Fruit fly (Drosophila melanogaster) whole organism, embryonic: ENCODE data around the gene DAAM.
A peak's percentile ranks its signal among the peaks of the same experiment; 100 is the strongest.

Experiments
- Awh ChIP-seq: fragments of 200-800 bp; sonication (Bioruptor generic); IDR thresholded peaks from 2 replicates; pipeline ENCODE4, ENCODE4 v1.3.6; 2022; ENCODE audit warnings: missing biosample characterization, missing genetic modification characterization
- B-H1 ChIP-seq: fragments of 200-800 bp; sonication (Bioruptor generic); IDR thresholded peaks from 3 replicates; pipeline ENCODE4 v1.3.6; 2022; ENCODE audit warnings: missing biosample characterization, missing genetic modification characterization
- CG10654 ChIP-seq: fragments of 200-800 bp; sonication (Bioruptor generic); optimal IDR thresholded peaks from 2 replicates; lab custom pipeline; 2016; ENCODE audit warnings: missing biosample characterization, missing genetic modification characterization
- CG12071 ChIP-seq: fragments of 200-800 bp; sonication (Bioruptor generic); optimal IDR thresholded peaks from 3 replicates; lab custom pipeline; 2018; ENCODE audit warnings: missing biosample characterization, mild to moderate bottlenecking, missing genetic modification characterization
- CG12155 ChIP-seq: fragments of 200-800 bp; sonication (Bioruptor generic); optimal IDR thresholded peaks from 3 replicates; lab custom pipeline; 2016; ENCODE audit warnings: missing biosample characterization, missing genetic modification characterization
- CG12659 ChIP-seq: fragments of 200-800 bp; sonication (Bioruptor generic); optimal IDR thresholded peaks from 3 replicates; lab custom pipeline; 2017; ENCODE audit warnings: mild to moderate bottlenecking, missing biosample characterization, missing genetic modification reagents, missing genetic modification characterization
- CG15073 ChIP-seq: fragments of 200-800 bp; sonication (Bioruptor generic); optimal IDR thresholded peaks from 2 replicates; lab custom pipeline; 2016; ENCODE audit warnings: missing biosample characterization, missing genetic modification characterization
- CG17912 ChIP-seq: fragments of 200-800 bp; sonication (Bioruptor generic); optimal IDR thresholded peaks from 2 replicates; lab custom pipeline; 2018; ENCODE audit warnings: missing biosample characterization, mild to moderate bottlenecking, missing genetic modification characterization
- CG2678 ChIP-seq: fragments of 200-800 bp; sonication (Bioruptor generic); optimal IDR thresholded peaks from 3 replicates; lab custom pipeline; 2019; ENCODE audit warnings: missing biosample characterization, mild to moderate bottlenecking, missing genetic modification characterization, moderate library complexity
- CG30403 ChIP-seq: fragments of 200-800 bp; sonication (Bioruptor generic); optimal IDR thresholded peaks from 3 replicates; lab custom pipeline; 2016; ENCODE audit warnings: missing biosample characterization, missing genetic modification characterization
- CG30431 ChIP-seq: fragments of 200-800 bp; sonication (Bioruptor generic); optimal IDR thresholded peaks from 2 replicates; lab custom pipeline; 2017; ENCODE audit warnings: missing biosample characterization, missing genetic modification characterization
- CG3726 ChIP-seq: fragments of 200-800 bp; sonication (Bioruptor generic); IDR thresholded peaks from 3 replicates; pipeline ENCODE4, ENCODE4 v1.3.6; 2022; ENCODE audit warnings: missing biosample characterization, missing genetic modification characterization
- CG3847 ChIP-seq: fragments of 200-800 bp; sonication (Bioruptor generic); IDR thresholded peaks from 2 replicates; pipeline ENCODE4 v1.3.6; 2022; ENCODE audit warnings: missing biosample characterization, missing genetic modification characterization
- CG6654 ChIP-seq: fragments of 200-800 bp; sonication (Bioruptor generic); optimal IDR thresholded peaks from 2 replicates; lab custom pipeline; 2017; ENCODE audit warnings: missing biosample characterization, mild to moderate bottlenecking, missing genetic modification characterization
- CG7271 ChIP-seq: fragments of 200-800 bp; sonication (Bioruptor generic); optimal IDR thresholded peaks from 2 replicates; lab custom pipeline; 2018; ENCODE audit warnings: missing biosample characterization, mild to moderate bottlenecking, missing genetic modification characterization, moderate library complexity
- CG7372 ChIP-seq: fragments of 200-800 bp; sonication (Bioruptor generic); IDR thresholded peaks from 2 replicates; pipeline ENCODE4 v1.3.6; 2022; ENCODE audit warnings: missing biosample characterization, missing genetic modification characterization
- CG7839 ChIP-seq: fragments of 200-800 bp; sonication (Bioruptor generic); optimal IDR thresholded peaks from 3 replicates; lab custom pipeline; 2018; ENCODE audit warnings: missing biosample characterization, mild to moderate bottlenecking, missing genetic modification characterization, moderate library complexity
- Camta ChIP-seq: fragments of 200-800 bp; sonication (Bioruptor generic); optimal IDR thresholded peaks from 2 replicates; lab custom pipeline; 2016; ENCODE audit warnings: missing biosample characterization, missing genetic modification characterization
- CrebB ChIP-seq: fragments of 200-800 bp; sonication (Bioruptor generic); optimal IDR thresholded peaks from 3 replicates; lab custom pipeline; 2018; ENCODE audit warnings: missing biosample characterization, mild to moderate bottlenecking, missing genetic modification characterization
- D ChIP-seq, 2 experiments: fragments of 200-800 bp in 1 of 2; fragments of >200 bp in 1 of 2; sonication (Bioruptor generic) in 1 of 2; optimal IDR thresholded peaks; 2 replicates in 1 of 2; 3 replicates in 1 of 2; lab custom pipeline; 2017; ENCODE audit warnings: mild to moderate bottlenecking in 1 of 2, missing biosample characterization in 1 of 2, missing genetic modification characterization in 1 of 2, missing genetic modification reagents in 1 of 2
- Dll ChIP-seq: fragments of 200-800 bp; sonication (Bioruptor generic); IDR thresholded peaks from 4 replicates; pipeline ENCODE4 v1.3.6; 2022; ENCODE audit warnings: missing biosample characterization, missing genetic modification characterization; ENCODE audit not compliant: partially characterized antibody
- Lhr ChIP-seq: fragments of 200-800 bp; sonication (Bioruptor generic); optimal IDR thresholded peaks from 3 replicates; lab custom pipeline; 2017; ENCODE audit warnings: mild to moderate bottlenecking, missing biosample characterization, missing genetic modification reagents, missing genetic modification characterization
- Neu2 ChIP-seq: fragments of 200-800 bp; sonication (Bioruptor generic); optimal IDR thresholded peaks from 3 replicates; lab custom pipeline; 2016; ENCODE audit warnings: missing biosample characterization, missing genetic modification characterization, borderline replicate concordance
- Spps ChIP-seq: fragments of 200-800 bp; sonication (Bioruptor generic); optimal IDR thresholded peaks from 2 replicates; lab custom pipeline; 2018; ENCODE audit warnings: missing biosample characterization, mild to moderate bottlenecking, missing genetic modification characterization
- Stat92E ChIP-seq, 3 experiments: fragments of >200 bp in 2 of 3; fragments of 200-800 bp in 1 of 3; sonication (Bioruptor generic) in 1 of 3; optimal IDR thresholded peaks; 2 replicates each; lab custom pipeline; 2017 to 2019; ENCODE audit warnings: missing biosample characterization in 3 of 3, missing genetic modification characterization in 3 of 3, mild to moderate bottlenecking in 1 of 3, moderate library complexity in 1 of 3
- amos ChIP-seq: fragments of 200-800 bp; sonication (Bioruptor generic); IDR thresholded peaks from 2 replicates; pipeline ENCODE4 v1.3.6; 2022; ENCODE audit warnings: missing biosample characterization, missing genetic modification characterization; ENCODE audit not compliant: partially characterized antibody
- ara ChIP-seq: fragments of 200-800 bp; sonication (Bioruptor generic); IDR thresholded peaks from 2 replicates; pipeline ENCODE4 v1.3.6; 2022; ENCODE audit warnings: missing biosample characterization, missing genetic modification characterization
- bowl ChIP-seq: fragments of 200-800 bp; sonication (Bioruptor generic); IDR thresholded peaks from 2 replicates; pipeline ENCODE4 v1.3.6; 2022; ENCODE audit warnings: missing biosample characterization, missing genetic modification characterization
- btn ChIP-seq: fragments of 200-800 bp; sonication (Bioruptor generic); optimal IDR thresholded peaks from 2 replicates; lab custom pipeline; 2016; ENCODE audit warnings: missing biosample characterization, missing genetic modification characterization
- cad ChIP-seq: fragments of >200 bp; optimal IDR thresholded peaks from 2 replicates; lab custom pipeline; 2017; ENCODE audit warnings: missing biosample characterization, missing genetic modification characterization
- chif ChIP-seq, 2 experiments: fragments of 200-800 bp; sonication (Bioruptor generic); optimal IDR thresholded peaks; 3 replicates each; lab custom pipeline; 2016; ENCODE audit warnings: missing biosample characterization in 2 of 2, missing genetic modification characterization in 2 of 2
- chm ChIP-seq: fragments of 200-800 bp; sonication (Bioruptor generic); IDR thresholded peaks from 2 replicates; pipeline ENCODE4 v1.3.6; 2022; ENCODE audit warnings: missing biosample characterization, missing genetic modification characterization
- dmrt11E ChIP-seq: fragments of 200-800 bp; sonication (Bioruptor generic); optimal IDR thresholded peaks from 3 replicates; lab custom pipeline; 2018; ENCODE audit warnings: missing biosample characterization, mild to moderate bottlenecking, missing genetic modification characterization, moderate library complexity
- fru ChIP-seq: fragments of >200 bp; optimal IDR thresholded peaks from 2 replicates; lab custom pipeline; 2017
- fu2 ChIP-seq: fragments of 200-800 bp; sonication (Bioruptor generic); optimal IDR thresholded peaks from 2 replicates; lab custom pipeline; 2016; ENCODE audit warnings: missing biosample characterization, missing genetic modification characterization
- klu ChIP-seq: fragments of 200-800 bp; sonication (Bioruptor generic); IDR thresholded peaks from 2 replicates; pipeline ENCODE4 v1.3.6; 2022; ENCODE audit warnings: missing biosample characterization, missing genetic modification characterization
- lbe ChIP-seq: fragments of 200-800 bp; sonication (Bioruptor generic); optimal IDR thresholded peaks from 2 replicates; lab custom pipeline; 2016; ENCODE audit warnings: missing biosample characterization, mild to moderate bottlenecking, missing genetic modification characterization
- lilli ChIP-seq: fragments of 200-800 bp; sonication (Bioruptor generic); optimal IDR thresholded peaks from 3 replicates; lab custom pipeline; 2016; ENCODE audit warnings: missing biosample characterization, missing genetic modification characterization
- nmo ChIP-seq: fragments of 200-800 bp; sonication (Bioruptor generic); optimal IDR thresholded peaks from 2 replicates; lab custom pipeline; 2018; ENCODE audit warnings: missing biosample characterization, mild to moderate bottlenecking, missing genetic modification characterization, moderate library complexity
- pan ChIP-seq, 4 experiments: fragments of >200 bp in 3 of 4; fragments of 200-800 bp in 1 of 4; sonication (Bioruptor generic) in 1 of 4; optimal IDR thresholded peaks in 3 of 4; IDR thresholded peaks in 1 of 4; 2 replicates each; pipeline versions ENCODE4 v1.3.6 to Lab custom; 2017 to 2022; ENCODE audit warnings: missing biosample characterization in 2 of 4, missing genetic modification characterization in 2 of 4, mixed read lengths in 1 of 4
- prd ChIP-seq, 3 experiments: fragments of >200 bp in 2 of 3; fragments of 200-800 bp in 1 of 3; sonication (Bioruptor generic) in 1 of 3; optimal IDR thresholded peaks in 2 of 3; IDR thresholded peaks in 1 of 3; 2 replicates in 2 of 3; 3 replicates in 1 of 3; pipeline versions ENCODE4 v1.3.6 to Lab custom; 2017 to 2022; ENCODE audit warnings: missing biosample characterization in 1 of 3, missing genetic modification characterization in 1 of 3
- repo ChIP-seq: fragments of 200-800 bp; sonication (Bioruptor generic); optimal IDR thresholded peaks from 2 replicates; lab custom pipeline; 2016; ENCODE audit warnings: missing biosample characterization, missing genetic modification characterization
- sens-2 ChIP-seq: fragments of 200-800 bp; sonication (Bioruptor generic); IDR thresholded peaks from 2 replicates; pipeline ENCODE4 v1.3.6; 2022; ENCODE audit warnings: missing biosample characterization, missing genetic modification characterization
- sisA ChIP-seq: fragments of 200-800 bp; sonication (Bioruptor generic); IDR thresholded peaks from 2 replicates; pipeline ENCODE4 v1.3.6; 2022; ENCODE audit warnings: missing biosample characterization, missing genetic modification characterization
- tna ChIP-seq: fragments of 200-800 bp; sonication (Bioruptor generic); IDR thresholded peaks from 2 replicates; pipeline ENCODE4 v1.3.6; 2022; ENCODE audit warnings: missing biosample characterization, missing genetic modification characterization; ENCODE audit not compliant: partially characterized antibody
- trh ChIP-seq: fragments of 200-800 bp; sonication (Bioruptor generic); optimal IDR thresholded peaks from 2 replicates; lab custom pipeline; 2016; ENCODE audit warnings: missing biosample characterization, missing genetic modification characterization
- ttk ChIP-seq: fragments of 200-800 bp; sonication (Bioruptor generic); IDR thresholded peaks from 2 replicates; pipeline ENCODE4 v2.1.2; 2022; ENCODE audit warnings: missing biosample characterization, missing genetic modification characterization
- twi ChIP-seq: fragments of 200-800 bp; optimal IDR thresholded peaks from 2 replicates; lab custom pipeline; 2019; ENCODE audit warnings: missing biosample characterization, mild to moderate bottlenecking, missing genetic modification characterization, moderate library complexity
- vnd ChIP-seq: fragments of 200-800 bp; sonication (Bioruptor generic); IDR thresholded peaks from 3 replicates; pipeline ENCODE4 v1.3.6; 2022; ENCODE audit warnings: missing biosample characterization, missing genetic modification characterization; ENCODE audit not compliant: partially characterized antibody
- wek ChIP-seq: fragments of 200-800 bp; sonication (Bioruptor generic); optimal IDR thresholded peaks from 3 replicates; lab custom pipeline; 2018; ENCODE audit warnings: missing biosample characterization, mild to moderate bottlenecking, missing genetic modification characterization, moderate library complexity

The DAAM gene

DNA sequence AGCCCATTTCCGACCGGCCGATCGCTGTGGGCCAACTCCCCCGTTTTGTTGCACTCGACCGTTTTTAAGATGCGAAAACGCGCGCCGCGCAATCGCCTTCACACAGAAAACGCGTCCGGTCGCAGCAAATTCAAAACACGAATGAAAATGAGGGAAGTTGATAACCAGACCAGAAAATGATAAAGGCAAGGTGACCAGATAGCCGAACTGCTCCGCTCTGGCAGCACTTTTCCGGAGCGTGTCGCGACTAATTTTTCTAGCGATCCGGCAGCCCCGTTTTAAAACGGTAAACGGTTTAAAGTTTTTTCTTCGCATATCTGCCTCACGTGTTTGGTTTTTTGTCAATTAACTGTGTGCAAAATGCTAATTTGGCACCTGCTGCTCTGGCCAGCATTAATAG lies at the start of gene DAAM (continued):
- TF ChIP-seq D (optimal IDR thresholded peaks at IDR 0.05; lab: Kevin White, UChicago): no peak
- no peak for TF ChIP-seq D (GFP tag; optimal IDR thresholded peaks at IDR 0.05; lab: Kevin White, UChicago)
- peak; percentile 8 for TF ChIP-seq wek (GFP tag; lab: Kevin White, UChicago)
- no peak for TF ChIP-seq CG6654 (GFP tag; lab: Kevin White, UChicago)
- peak; percentile 10 for TF ChIP-seq CG17912 (GFP tag; lab: Kevin White, UChicago)
- TF ChIP-seq ttk (GFP tag; lab: Robert Waterston, UW): no peak
- TF ChIP-seq repo (GFP tag; lab: Kevin White, UChicago): no peak
- TF ChIP-seq Awh (GFP tag; lab: Robert Waterston, UW): no peak
- no peak for TF ChIP-seq pan (optimal IDR thresholded peaks at IDR 0.05; lab: Kevin White, UChicago)
- TF ChIP-seq pan (GFP tag; optimal IDR thresholded peaks at IDR 0.05 in 1 of 2, IDR thresholded peaks at IDR 0.05 in 1 of 2): no peak
- no peak for TF ChIP-seq sens-2
- TF ChIP-seq CG30431 (GFP tag; lab: Kevin White, UChicago): no peak
- peak; percentile 97 for TF ChIP-seq Lhr (GFP tag; lab: Kevin White, UChicago)
- TF ChIP-seq chm (GFP tag; lab: Robert Waterston, UW): no peak
- TF ChIP-seq lilli (GFP tag; lab: Kevin White, UChicago): no peak
- no peak for TF ChIP-seq Spps
- no peak for TF ChIP-seq ara (GFP tag; lab: Robert Waterston, UW)
- TF ChIP-seq CG7372: no peak
- no peak for TF ChIP-seq Stat92E (GFP tag; optimal IDR thresholded peaks at IDR 0.05; lab: Kevin White, UChicago)
- TF ChIP-seq CG12155 (GFP tag; lab: Kevin White, UChicago): no peak
- TF ChIP-seq fru: no peak
- TF ChIP-seq prd (optimal IDR thresholded peaks at IDR 0.05; lab: Kevin White, UChicago): no peak
- TF ChIP-seq prd (GFP tag; IDR thresholded peaks at IDR 0.05; lab: Robert Waterston, UW): no peak
- TF ChIP-seq fu2: peak; percentile 5
- no peak for TF ChIP-seq vnd (GFP tag; lab: Robert Waterston, UW)
- no peak for TF ChIP-seq klu (GFP tag; lab: Robert Waterston, UW)
- TF ChIP-seq CG2678: no peak
- TF ChIP-seq lbe: no peak
- no peak for TF ChIP-seq sisA (GFP tag; lab: Robert Waterston, UW)
- no peak for TF ChIP-seq bowl (GFP tag; lab: Robert Waterston, UW)
- no peak for TF ChIP-seq CG7839 (tag; lab: Kevin White, UChicago)
- peak; percentile 63 for TF ChIP-seq amos (GFP tag; lab: Robert Waterston, UW)
- TF ChIP-seq CG15073 (GFP tag; lab: Kevin White, UChicago): no peak
- TF ChIP-seq CG3726 (GFP tag; lab: Robert Waterston, UW): no peak
- TF ChIP-seq CG7271 (tag; lab: Kevin White, UChicago): no peak
- TF ChIP-seq CG3847: peak; percentile 97
- peak; percentile 12 for TF ChIP-seq Camta (GFP tag; lab: Kevin White, UChicago)
- TF ChIP-seq Dll: 0 out of 4 replicates have a peak, but pooled peaks have one; percentile 26
- no peak for TF ChIP-seq chif (GFP tag; optimal IDR thresholded peaks at IDR 0.05; lab: Kevin White, UChicago)
- no peak for TF ChIP-seq cad (GFP tag; lab: Kevin White, UChicago)
- no peak for TF ChIP-seq twi (tag; lab: Kevin White, UChicago)
- TF ChIP-seq Neu2: no peak
- TF ChIP-seq CG30403 (GFP tag; lab: Kevin White, UChicago): no peak
- peak; percentile 9 for TF ChIP-seq CrebB (tag; lab: Kevin White, UChicago)
- no peak for TF ChIP-seq dmrt11E (tag; lab: Kevin White, UChicago)
- TF ChIP-seq trh (GFP tag; lab: Kevin White, UChicago): no peak
- TF ChIP-seq CG12659: peak; percentile 84
- TF ChIP-seq CG10654: no peak
- TF ChIP-seq tna (GFP tag; lab: Robert Waterston, UW): no peak
- no peak for TF ChIP-seq B-H1 (GFP tag; lab: Robert Waterston, UW)
- TF ChIP-seq nmo (GFP tag; lab: Kevin White, UChicago): peak; percentile 48
- no peak for TF ChIP-seq btn
- no peak for TF ChIP-seq CG12071 (GFP tag; lab: Kevin White, UChicago)
